Fruit fly (Drosophila melanogaster) whole organism, pupa: Measurements from ENCODE around the gene skd.
A peak's percentile ranks its signal among the peaks of the same experiment; 100 is the strongest.

Experiments used
- CG10348 ChIP-seq: fragments of 200-800 bp; sonication (Bioruptor generic); IDR thresholded peaks from 2 replicates; pipeline ENCODE4 v1.3.6; 2022; ENCODE audit warnings: missing biosample characterization, missing genetic modification characterization
- CG12605 ChIP-seq: fragments of 200-800 bp; sonication (Bioruptor generic); IDR thresholded peaks from 2 replicates; pipeline ENCODE4 v1.3.6; 2022; ENCODE audit warnings: missing biosample characterization, missing genetic modification characterization
- CG13204 ChIP-seq: fragments of 200-800 bp; sonication (Bioruptor generic); optimal IDR thresholded peaks from 2 replicates; lab custom pipeline; 2018; ENCODE audit warnings: missing biosample characterization, mild to moderate bottlenecking, missing genetic modification characterization, moderate library complexity
- CG14655 ChIP-seq: fragments of 200-800 bp; sonication (Bioruptor generic); optimal IDR thresholded peaks from 3 replicates; lab custom pipeline; 2017; ENCODE audit warnings: mild to moderate bottlenecking, missing biosample characterization, missing genetic modification reagents, missing genetic modification characterization
- CG15710 ChIP-seq: fragments of 200-800 bp; sonication (Bioruptor generic); optimal IDR thresholded peaks from 2 replicates; lab custom pipeline; 2018; ENCODE audit warnings: missing biosample characterization, mild to moderate bottlenecking, missing genetic modification characterization, moderate library complexity
- CG17806 ChIP-seq: fragments of 200-800 bp; sonication (Bioruptor generic); optimal IDR thresholded peaks from 2 replicates; lab custom pipeline; 2018; ENCODE audit warnings: missing biosample characterization, mild to moderate bottlenecking, missing genetic modification characterization, moderate library complexity
- CG32121 ChIP-seq: fragments of 200-800 bp; sonication (Bioruptor generic); IDR thresholded peaks from 2 replicates; pipeline ENCODE4 v1.3.6; 2022; ENCODE audit warnings: missing biosample characterization, missing genetic modification characterization
- CG34367 ChIP-seq: fragments of 200-800 bp; sonication (Bioruptor generic); optimal IDR thresholded peaks from 2 replicates; lab custom pipeline; 2018; ENCODE audit warnings: missing biosample characterization, mild to moderate bottlenecking, missing genetic modification characterization
- CG4496 ChIP-seq: fragments of 200-800 bp; sonication (Bioruptor generic); IDR thresholded peaks from 3 replicates; pipeline ENCODE4 v1.3.6; 2022; ENCODE audit warnings: missing biosample characterization, missing genetic modification characterization
- CG8159 ChIP-seq: fragments of 200-800 bp; sonication (Bioruptor generic); optimal IDR thresholded peaks from 3 replicates; lab custom pipeline; 2018; ENCODE audit warnings: missing biosample characterization, mild to moderate bottlenecking, missing genetic modification characterization, moderate library complexity
- CG8301 ChIP-seq: fragments of 200-800 bp; sonication (Bioruptor generic); optimal IDR thresholded peaks from 2 replicates; lab custom pipeline; 2018; ENCODE audit warnings: missing biosample characterization, mild to moderate bottlenecking, missing genetic modification characterization
- CG9948 ChIP-seq: fragments of 200-800 bp; sonication (Bioruptor generic); optimal IDR thresholded peaks from 2 replicates; lab custom pipeline; 2018; ENCODE audit warnings: missing biosample characterization, mild to moderate bottlenecking, missing genetic modification characterization, moderate library complexity
- D1 ChIP-seq: fragments of 200-800 bp; sonication (Bioruptor generic); optimal IDR thresholded peaks from 2 replicates; lab custom pipeline; 2018; ENCODE audit warnings: missing biosample characterization, mild to moderate bottlenecking, missing genetic modification characterization, moderate library complexity
- EcR ChIP-seq: fragments of 200-800 bp; sonication (Bioruptor generic); optimal IDR thresholded peaks from 3 replicates; lab custom pipeline; 2019; ENCODE audit warnings: missing biosample characterization, missing genetic modification characterization, mild to moderate bottlenecking, moderate library complexity, missing genetic modification reagents
- Ets98B ChIP-seq: fragments of 200-800 bp; sonication (Bioruptor generic); IDR thresholded peaks from 2 replicates; pipeline ENCODE4 v1.3.6; 2022; ENCODE audit warnings: missing biosample characterization, missing genetic modification characterization
- Pif1A ChIP-seq: fragments of 200-800 bp; sonication (Bioruptor generic); optimal IDR thresholded peaks from 3 replicates; lab custom pipeline; 2016; ENCODE audit warnings: missing biosample characterization, missing genetic modification characterization
- Pif1B ChIP-seq: fragments of 200-800 bp; sonication (Bioruptor generic); optimal IDR thresholded peaks from 3 replicates; lab custom pipeline; 2016; ENCODE audit warnings: missing biosample characterization, missing genetic modification characterization
- Snoo ChIP-seq: fragments of 200-800 bp; sonication (Bioruptor generic); optimal IDR thresholded peaks from 3 replicates; lab custom pipeline; 2017; ENCODE audit warnings: missing biosample characterization, mild to moderate bottlenecking, missing genetic modification characterization, inconsistent platforms
- fd96Ca ChIP-seq: fragments of 200-800 bp; sonication (Bioruptor generic); IDR thresholded peaks from 3 replicates; pipeline ENCODE4 v1.3.6; 2022; ENCODE audit warnings: missing biosample characterization, missing genetic modification characterization
- gl ChIP-seq: fragments of 200-800 bp; sonication (Bioruptor generic); optimal IDR thresholded peaks from 2 replicates; lab custom pipeline; 2018; ENCODE audit warnings: missing biosample characterization, mild to moderate bottlenecking, missing genetic modification characterization
- rn ChIP-seq: fragments of 200-800 bp; sonication (Bioruptor generic); IDR thresholded peaks from 2 replicates; pipeline ENCODE4 v1.3.6; 2022; ENCODE audit warnings: missing biosample characterization, missing genetic modification characterization

Gene skd

dm6 chr3L:21056792-21057567 is 29.7 kb upstream of the skd start:
- TF ChIP-seq CG15710 (tag; lab: Kevin White, UChicago) (peak; percentile 60), gl (tag; lab: Kevin White, UChicago) (no peak), Ets98B (GFP tag; lab: Robert Waterston, UW) (no peak), CG9948 (peak; percentile 34), CG14655 (GFP tag; lab: Kevin White, UChicago) (peak; percentile 61), CG34367 (tag; lab: Kevin White, UChicago) (peak; percentile 23), Snoo (tag; lab: Kevin White, UChicago) (peak; percentile 55), D1 (no peak), CG10348 (GFP tag; lab: Robert Waterston, UW) (no peak), CG32121 (no peak), CG8159 (tag; lab: Kevin White, UChicago) (peak; percentile 52), rn (no peak), Pif1A (peak; percentile 63), fd96Ca (GFP tag; lab: Robert Waterston, UW) (0 out of 3 replicates have a peak, but pooled peaks have one; percentile 38), CG4496 (GFP tag; lab: Robert Waterston, UW) (peak; percentile 24; the same call in 2 of the 3 replicates), CG12605 (no peak), CG17806 (tag; lab: Kevin White, UChicago) (peak; percentile 25), CG13204 (GFP tag; lab: Kevin White, UChicago) (peak; percentile 64), Pif1B (GFP tag; lab: Kevin White, UChicago) (no peak), EcR (GFP tag; lab: Kevin White, UChicago) (peak; percentile 38), CG8301 (tag; lab: Kevin White, UChicago) (peak; percentile 44)

DNA sequence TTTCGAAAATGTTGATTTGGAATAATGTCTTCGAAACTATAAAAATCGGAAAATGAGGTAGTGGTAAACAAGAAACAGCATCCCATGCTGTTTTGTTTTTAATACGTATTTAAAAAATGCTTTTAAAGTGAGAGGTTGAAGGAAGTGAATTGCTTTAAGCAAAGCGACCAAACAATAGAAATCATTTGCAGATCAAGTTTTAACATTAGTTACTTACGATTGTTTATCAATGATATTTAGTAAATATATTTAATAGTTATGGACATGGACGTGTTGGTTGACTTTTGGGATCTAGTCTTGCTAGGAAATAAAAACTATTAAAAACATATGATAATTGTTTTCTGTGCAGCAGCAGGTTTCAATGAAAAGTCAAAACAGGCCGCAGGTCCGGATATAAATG is 29.1 kb upstream of the skd start:
- TF ChIP-seq CG8159 (tag; lab: Kevin White, UChicago) (peak; percentile 56), gl (tag; lab: Kevin White, UChicago) (no peak), CG15710 (tag; lab: Kevin White, UChicago) (peak; percentile 39), CG14655 (GFP tag; lab: Kevin White, UChicago) (peak; percentile 54), Pif1B (GFP tag; lab: Kevin White, UChicago) (peak; percentile 19), CG9948 (peak; percentile 49), CG17806 (tag; lab: Kevin White, UChicago) (peak; percentile 26), CG10348 (GFP tag; lab: Robert Waterston, UW) (no peak), CG13204 (GFP tag; lab: Kevin White, UChicago) (no peak), CG8301 (tag; lab: Kevin White, UChicago) (peak; percentile 18), CG32121 (no peak), Pif1A (peak; percentile 20)

dm6 chr3L:21055839-21056238 is 28.6 kb upstream of the skd start:
- TF ChIP-seq CG14655 (GFP tag; lab: Kevin White, UChicago) (no peak), CG8301 (tag; lab: Kevin White, UChicago) (no peak), gl (tag; lab: Kevin White, UChicago) (no peak), fd96Ca (GFP tag; lab: Robert Waterston, UW) (no peak), Snoo (tag; lab: Kevin White, UChicago) (no peak), CG13204 (GFP tag; lab: Kevin White, UChicago) (no peak), D1 (no peak), CG4496 (GFP tag; lab: Robert Waterston, UW) (no peak), CG34367 (tag; lab: Kevin White, UChicago) (no peak), CG15710 (tag; lab: Kevin White, UChicago) (no peak), CG9948 (no peak), CG8159 (tag; lab: Kevin White, UChicago) (no peak), CG10348 (GFP tag; lab: Robert Waterston, UW) (no peak), CG17806 (tag; lab: Kevin White, UChicago) (no peak)

DNA sequence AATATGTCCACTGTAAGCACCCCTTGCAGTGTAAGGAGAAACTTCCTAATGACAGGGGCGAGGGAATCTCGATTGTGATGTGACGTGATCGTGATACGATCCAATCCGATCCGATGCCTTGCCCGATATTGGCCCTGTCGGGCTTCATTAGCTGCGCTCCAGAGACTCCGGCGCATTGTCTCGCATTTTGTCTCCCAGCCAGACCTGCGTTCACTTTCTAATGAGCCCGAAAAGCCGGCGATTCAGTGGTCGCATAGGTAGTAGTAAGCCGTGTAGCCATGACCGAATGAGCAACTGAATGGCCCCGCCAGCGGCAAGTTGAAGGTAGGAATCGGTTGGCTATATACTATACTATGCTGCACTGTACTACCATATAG is 27.6 kb upstream of the skd start:
- no peak for TF ChIP-seq CG4496 (GFP tag; lab: Robert Waterston, UW)

DNA sequence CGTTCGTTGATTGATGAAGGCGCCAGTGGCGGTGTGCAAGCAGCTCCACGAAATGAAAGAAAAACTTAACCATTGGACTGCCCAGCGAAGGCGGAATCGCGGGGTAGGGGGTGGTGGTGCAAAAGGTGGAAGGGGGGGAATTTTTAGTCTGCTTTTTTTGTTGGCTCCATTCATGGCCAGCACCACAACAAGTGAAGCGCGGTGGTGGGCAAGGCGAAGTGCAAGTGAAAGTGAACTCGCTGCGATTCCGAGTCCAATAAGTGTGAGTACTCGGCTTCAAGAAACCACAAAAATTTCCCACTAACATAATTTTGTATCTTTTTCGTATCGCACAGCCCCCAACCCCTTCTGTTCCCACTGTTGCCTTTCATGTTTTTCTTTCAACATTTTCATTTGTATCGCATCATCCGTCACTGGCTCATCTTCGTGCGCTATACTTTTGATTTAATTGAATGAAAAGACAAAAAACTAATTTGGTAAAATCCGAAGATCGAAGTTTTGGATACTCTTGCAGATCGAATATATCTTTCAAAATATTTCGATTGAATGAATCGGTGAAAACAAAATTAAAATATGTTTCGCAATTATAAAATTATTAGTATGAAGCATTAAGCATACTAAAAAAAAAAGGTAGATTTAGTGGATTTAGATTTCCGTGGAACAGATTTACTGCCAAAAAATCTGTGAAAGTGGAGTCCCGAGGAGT is 27.1 kb upstream of the skd start:
- TF ChIP-seq CG13204 (GFP tag; lab: Kevin White, UChicago) (peak; percentile 3), gl (tag; lab: Kevin White, UChicago) (no peak), CG10348 (GFP tag; lab: Robert Waterston, UW) (no peak), rn (0 out of 2 replicates have a peak, but pooled peaks have one; percentile 31)

- no peak for TF ChIP-seq CG12605
- TF ChIP-seq Pif1B (GFP tag; lab: Kevin White, UChicago), result no peak
- TF ChIP-seq Pif1A, result peak; percentile 35
- peak; percentile 23 for TF ChIP-seq CG8301 (tag; lab: Kevin White, UChicago)
- TF ChIP-seq CG17806 (tag; lab: Kevin White, UChicago), result peak; percentile 19
- 0 out of 3 replicates have a peak, but pooled peaks have one; percentile 19 for TF ChIP-seq CG4496 (GFP tag; lab: Robert Waterston, UW)
- TF ChIP-seq CG14655 (GFP tag; lab: Kevin White, UChicago), result peak; percentile 24
- no peak for TF ChIP-seq EcR (GFP tag; lab: Kevin White, UChicago)
- no peak for TF ChIP-seq CG10348 (GFP tag; lab: Robert Waterston, UW)
- no peak for TF ChIP-seq CG34367 (tag; lab: Kevin White, UChicago)
- TF ChIP-seq, all 21 proteins: peak for 5
Observed at dm6 chr3L:21053763-21054162, 26.5 kb upstream of the skd start.
